Fruit fly (Drosophila melanogaster) whole organism, adult: Measurements from ENCODE around the gene bcd.

Experiments used
- CG11617 ChIP-seq: fragments of 200-800 bp; sonication (Bioruptor generic); optimal IDR thresholded peaks from 2 replicates; lab custom pipeline; 2017; ENCODE audit warnings: mild to moderate bottlenecking, missing biosample characterization, missing genetic modification reagents, missing genetic modification characterization
- CG12768 ChIP-seq: fragments of 200-800 bp; sonication (Bioruptor generic); optimal IDR thresholded peaks from 2 replicates; lab custom pipeline; 2017; ENCODE audit warnings: missing biosample characterization, missing genetic modification characterization, mild to moderate bottlenecking, moderate library complexity, missing genetic modification reagents
- CG14711 ChIP-seq: fragments of 200-800 bp; sonication (Bioruptor generic); optimal IDR thresholded peaks from 2 replicates; lab custom pipeline; 2018; ENCODE audit warnings: missing biosample characterization, mild to moderate bottlenecking, missing genetic modification characterization, moderate library complexity
- CG1620 ChIP-seq: fragments of 200-800 bp; sonication (Bioruptor generic); optimal IDR thresholded peaks from 2 replicates; lab custom pipeline; 2016; ENCODE audit warnings: missing biosample characterization, missing genetic modification characterization
- CG33017 ChIP-seq: fragments of 200-800 bp; sonication (Bioruptor generic); optimal IDR thresholded peaks from 2 replicates; lab custom pipeline; 2018; ENCODE audit warnings: missing biosample characterization, mild to moderate bottlenecking, missing genetic modification characterization, moderate library complexity
- CG5204 ChIP-seq: fragments of 200-800 bp; sonication (Bioruptor generic); optimal IDR thresholded peaks from 2 replicates; lab custom pipeline; 2016; ENCODE audit warnings: missing biosample characterization, missing genetic modification characterization
- CG7045 ChIP-seq: fragments of 200-800 bp; sonication (Bioruptor generic); optimal IDR thresholded peaks from 2 replicates; lab custom pipeline; 2017; ENCODE audit warnings: missing biosample characterization, mild to moderate bottlenecking, missing genetic modification characterization
- CG7101 ChIP-seq: fragments of 200-800 bp; sonication (Bioruptor generic); optimal IDR thresholded peaks from 2 replicates; lab custom pipeline; 2018; ENCODE audit warnings: missing biosample characterization, mild to moderate bottlenecking, missing genetic modification characterization, moderate library complexity
- Clk ChIP-seq: fragments of 200-800 bp; sonication (Bioruptor generic); optimal IDR thresholded peaks from 2 replicates; lab custom pipeline; 2017; ENCODE audit warnings: missing biosample characterization, missing genetic modification characterization
- Crg-1 ChIP-seq: fragments of 200-800 bp; sonication (Bioruptor generic); optimal IDR thresholded peaks from 2 replicates; lab custom pipeline; 2016; ENCODE audit warnings: missing biosample characterization, missing genetic modification characterization
- Hr96 ChIP-seq: fragments of 200-800 bp; sonication (Bioruptor generic); optimal IDR thresholded peaks from 2 replicates; lab custom pipeline; 2016; ENCODE audit warnings: missing biosample characterization, missing genetic modification characterization
- Mnt ChIP-seq: fragments of 200-800 bp; sonication (Bioruptor generic); optimal IDR thresholded peaks from 2 replicates; lab custom pipeline; 2016; ENCODE audit warnings: missing biosample characterization, mild to moderate bottlenecking, missing genetic modification characterization
- bab1 ChIP-seq: fragments of 200-800 bp; sonication (Bioruptor generic); optimal IDR thresholded peaks from 3 replicates; lab custom pipeline; 2019; ENCODE audit warnings: missing biosample characterization, mild to moderate bottlenecking, missing genetic modification characterization, moderate library complexity
- cic ChIP-seq: fragments of 200-800 bp; sonication (Bioruptor generic); optimal IDR thresholded peaks from 2 replicates; lab custom pipeline; 2017; ENCODE audit warnings: missing biosample characterization, mild to moderate bottlenecking, missing genetic modification characterization, moderate library complexity
- cnc ChIP-seq, 2 experiments: fragments of >200 bp; optimal IDR thresholded peaks; 2 replicates each; lab custom pipeline; 2017
- kay ChIP-seq: fragments of 200-800 bp; sonication (Bioruptor generic); peaks from one replicate; lab custom pipeline; 2016; ENCODE audit warnings: missing biosample characterization, missing genetic modification characterization, borderline replicate concordance
- ovo ChIP-seq: fragments of 200-800 bp; sonication (Bioruptor generic); optimal IDR thresholded peaks from 2 replicates; lab custom pipeline; 2016; ENCODE audit warnings: missing biosample characterization, missing genetic modification characterization
- pad ChIP-seq: fragments of 200-800 bp; sonication (Bioruptor generic); optimal IDR thresholded peaks from 3 replicates; lab custom pipeline; 2017; ENCODE audit warnings: missing biosample characterization, missing genetic modification characterization, mild to moderate bottlenecking, moderate library complexity, missing genetic modification reagents
- tj ChIP-seq: fragments of 200-800 bp; sonication (Bioruptor generic); optimal IDR thresholded peaks from 3 replicates; lab custom pipeline; 2017; ENCODE audit warnings: missing biosample characterization, mild to moderate bottlenecking, missing genetic modification characterization, moderate library complexity
- toe ChIP-seq: fragments of 200-800 bp; sonication (Bioruptor generic); optimal IDR thresholded peaks from 2 replicates; lab custom pipeline; 2016; ENCODE audit warnings: missing biosample characterization, missing genetic modification characterization

The bcd gene

dm6 chr3R:6762794-6763407 lies 3.6 kb upstream of the bcd start:
- no peak for TF ChIP-seq CG33017 (tag; lab: Kevin White, UChicago)
- TF ChIP-seq CG11617, result no peak
- no peak for TF ChIP-seq Mnt (GFP tag; lab: Kevin White, UChicago)
- TF ChIP-seq CG5204, result no peak
- no peak for TF ChIP-seq CG7045
- TF ChIP-seq kay, result no peak
- TF ChIP-seq Clk (GFP tag; lab: Kevin White, UChicago), result no peak
- no peak for TF ChIP-seq toe (GFP tag; lab: Kevin White, UChicago)
- no peak for TF ChIP-seq cnc (optimal IDR thresholded peaks at IDR 0.05; lab: Kevin White, UChicago)
- no peak for TF ChIP-seq ovo (GFP tag; lab: Kevin White, UChicago)
- TF ChIP-seq CG7101 (tag; lab: Kevin White, UChicago), result no peak
- TF ChIP-seq bab1 (GFP tag; lab: Kevin White, UChicago), result no peak
- no peak for TF ChIP-seq cic
- no peak for TF ChIP-seq Crg-1 (GFP tag; lab: Kevin White, UChicago)

dm6 chr3R:6762188-6762643 lies 3.0 kb upstream of the bcd start, which contains the start of gene Ama:
Ama (plus strand) TSS chr3R:6762593.
- TF ChIP-seq CG5204, result no peak
- TF ChIP-seq Crg-1 (GFP tag; lab: Kevin White, UChicago), result no peak
- no peak for TF ChIP-seq CG7101 (tag; lab: Kevin White, UChicago)
- no peak for TF ChIP-seq kay
- TF ChIP-seq CG33017 (tag; lab: Kevin White, UChicago), result no peak
- TF ChIP-seq cic, result no peak
- no peak for TF ChIP-seq CG14711 (tag; lab: Kevin White, UChicago)
- no peak for TF ChIP-seq bab1 (GFP tag; lab: Kevin White, UChicago)
- no peak for TF ChIP-seq Mnt (GFP tag; lab: Kevin White, UChicago)
- no peak for TF ChIP-seq Hr96
- no peak for TF ChIP-seq cnc (optimal IDR thresholded peaks at IDR 0.05; lab: Kevin White, UChicago)
- TF ChIP-seq pad (GFP tag; lab: Kevin White, UChicago), result no peak
- TF ChIP-seq CG1620 (GFP tag; lab: Kevin White, UChicago), result no peak

- TF ChIP-seq pad (GFP tag; lab: Kevin White, UChicago) (no peak), Hr96 (no peak), Mnt (GFP tag; lab: Kevin White, UChicago) (no peak), kay (no peak), cnc (optimal IDR thresholded peaks at IDR 0.05; lab: Kevin White, UChicago) (no peak), bab1 (GFP tag; lab: Kevin White, UChicago) (no peak), CG11617 (no peak), tj (no peak), toe (GFP tag; lab: Kevin White, UChicago) (no peak)
Measured at dm6 chr3R:6760755-6761647, 1.7 kb upstream of the bcd start.

- TF ChIP-seq tj (no peak), CG14711 (tag; lab: Kevin White, UChicago) (no peak), CG7101 (tag; lab: Kevin White, UChicago) (no peak), Clk (GFP tag; lab: Kevin White, UChicago) (no peak), Mnt (GFP tag; lab: Kevin White, UChicago) (no peak), pad (GFP tag; lab: Kevin White, UChicago) (no peak), kay (no peak), toe (GFP tag; lab: Kevin White, UChicago) (no peak), CG5204 (no peak), CG12768 (GFP tag; lab: Kevin White, UChicago) (no peak), bab1 (GFP tag; lab: Kevin White, UChicago) (no peak), cic (no peak), CG7045 (no peak), ovo (GFP tag; lab: Kevin White, UChicago) (no peak), CG11617 (no peak)
Measured at dm6 chr3R:6755454-6755853, 3.8 kb downstream of the bcd start.

dm6 chr3R:6754104-6754951 lies 4.9 kb downstream of the bcd start, which contains the start of gene zen:
zen (minus strand) TSS chr3R:6754194.
- no peak for TF ChIP-seq CG1620 (GFP tag; lab: Kevin White, UChicago)
- no peak for TF ChIP-seq CG11617
- TF ChIP-seq CG7045, result no peak
- TF ChIP-seq CG33017 (tag; lab: Kevin White, UChicago), result no peak
- TF ChIP-seq CG7101 (tag; lab: Kevin White, UChicago), result no peak
- no peak for TF ChIP-seq CG14711 (tag; lab: Kevin White, UChicago)
- no peak for TF ChIP-seq CG5204
- no peak for TF ChIP-seq Hr96
- no peak for TF ChIP-seq Clk (GFP tag; lab: Kevin White, UChicago)
- no peak for TF ChIP-seq cic
- TF ChIP-seq ovo (GFP tag; lab: Kevin White, UChicago), result no peak
- no peak for TF ChIP-seq kay
- TF ChIP-seq Mnt (GFP tag; lab: Kevin White, UChicago), result no peak
- no peak for TF ChIP-seq cnc (optimal IDR thresholded peaks at IDR 0.05; lab: Kevin White, UChicago)
- no peak for TF ChIP-seq toe (GFP tag; lab: Kevin White, UChicago)
- no peak for TF ChIP-seq pad (GFP tag; lab: Kevin White, UChicago)
- TF ChIP-seq CG12768 (GFP tag; lab: Kevin White, UChicago), result no peak
- no peak for TF ChIP-seq tj
- no peak for TF ChIP-seq bab1 (GFP tag; lab: Kevin White, UChicago)
- TF ChIP-seq Crg-1 (GFP tag; lab: Kevin White, UChicago), result no peak
